Worm (Caenorhabditis elegans) whole organism, mixed stage, embryonic: ENCODE measurements around the gene rev-1.

ENCODE experiments used
- blmp-1 ChIP-seq: fragments of 150-350 bp; optimal IDR thresholded peaks from 2 replicates; lab custom pipeline; 2014; ENCODE audit warnings: missing biosample characterization, missing genetic modification characterization
- ces-1 ChIP-seq: fragments of 150-350 bp; optimal IDR thresholded peaks from 2 replicates; lab custom pipeline; 2014; ENCODE audit warnings: missing biosample characterization, missing genetic modification reagents, missing genetic modification characterization
- elt-1 ChIP-seq: sonication (generic microtip); optimal IDR thresholded peaks from 2 replicates; lab custom pipeline; 2017; ENCODE audit warnings: missing genetic modification characterization, mild to moderate bottlenecking, missing compliant biosample characterization, antibody characterized with exemption, moderate library complexity, borderline replicate concordance; ENCODE audit not compliant: insufficient read depth
- elt-3 ChIP-seq: fragments of 150-350 bp; optimal IDR thresholded peaks from 2 replicates; lab custom pipeline; 2014; ENCODE audit warnings: missing biosample characterization, missing genetic modification characterization
- ham-2 ChIP-seq: fragments of 200-800 bp; sonication (Bioruptor generic); optimal IDR thresholded peaks from 2 replicates; lab custom pipeline; 2018; ENCODE audit warnings: mild to moderate bottlenecking, missing genetic modification characterization, missing compliant biosample characterization
- mab-5 ChIP-seq: fragments of 150-350 bp; optimal IDR thresholded peaks from 2 replicates; lab custom pipeline; 2014; ENCODE audit warnings: missing biosample characterization, missing genetic modification characterization
- mls-2 ChIP-seq: sonication (generic microtip); optimal IDR thresholded peaks from 2 replicates; lab custom pipeline; 2016; ENCODE audit warnings: mild to moderate bottlenecking, missing genetic modification characterization, moderate library complexity, missing compliant biosample characterization
- nhr-237 ChIP-seq: fragments of 150-350 bp; optimal IDR thresholded peaks from 2 replicates; lab custom pipeline; 2014; ENCODE audit warnings: missing biosample characterization, missing genetic modification characterization
- nhr-76 ChIP-seq: sonication (generic microtip); optimal IDR thresholded peaks from 2 replicates; lab custom pipeline; 2017; ENCODE audit warnings: missing biosample characterization, missing genetic modification characterization
- pha-4 ChIP-seq: fragments of 150-350 bp; optimal IDR thresholded peaks from 2 replicates; lab custom pipeline; 2018; ENCODE audit warnings: missing biosample characterization, missing genetic modification reagents, missing genetic modification characterization
- snpc-4 ChIP-seq: fragments of 150-350 bp; optimal IDR thresholded peaks from 2 replicates; lab custom pipeline; 2014; ENCODE audit warnings: missing biosample characterization, missing genetic modification characterization
- tbx-8 ChIP-seq: fragments of 200-800 bp; sonication (Bioruptor generic); optimal IDR thresholded peaks from 2 replicates; lab custom pipeline; 2018; ENCODE audit warnings: mild to moderate bottlenecking, missing genetic modification characterization, moderate library complexity, missing compliant biosample characterization
- unc-62 ChIP-seq: fragments of 150-350 bp; optimal IDR thresholded peaks from 2 replicates; lab custom pipeline; 2014; ENCODE audit warnings: missing biosample characterization, missing genetic modification reagents, missing genetic modification characterization
- ztf-11 ChIP-seq: fragments of 150-350 bp; optimal IDR thresholded peaks from 2 replicates; lab custom pipeline; 2014; ENCODE audit warnings: missing biosample characterization, missing genetic modification characterization

DNA sequence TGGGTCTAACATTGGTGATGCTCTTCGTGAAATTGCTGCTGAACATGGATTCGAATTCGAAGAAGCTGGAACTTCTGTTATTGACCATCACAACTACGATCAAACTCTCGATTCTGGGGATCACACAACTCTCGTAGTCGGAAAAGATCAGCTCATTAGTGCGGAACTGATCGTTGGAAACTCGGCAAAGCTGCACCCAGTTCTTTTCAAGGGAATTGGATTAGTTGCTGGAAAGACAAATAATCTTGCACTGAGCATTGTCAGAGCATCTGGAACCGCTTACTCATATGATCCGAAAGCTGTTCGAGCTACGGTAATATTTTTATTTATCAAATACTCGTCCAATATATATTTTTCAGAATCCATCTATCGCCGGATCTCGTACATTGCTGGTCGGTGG is 35.5 kb upstream of the rev-1 start:
- no peak for TF ChIP-seq unc-62 (GFP tag; lab: Kevin White, UChicago)
- no peak for TF ChIP-seq ham-2 (GFP tag; lab: Kevin White, UChicago)
- no peak for TF ChIP-seq mls-2 (tag; lab: Kevin White, UChicago)
- no peak for TF ChIP-seq ztf-11 (tag; lab: Kevin White, UChicago)
- no peak for TF ChIP-seq nhr-237 (tag; lab: Kevin White, UChicago)
- TF ChIP-seq blmp-1, result no peak
- TF ChIP-seq tbx-8 (GFP tag; lab: Kevin White, UChicago), result no peak
- TF ChIP-seq elt-1 (tag; lab: Kevin White, UChicago), result no peak
- TF ChIP-seq ces-1 (GFP tag; lab: Kevin White, UChicago), result no peak
- TF ChIP-seq mab-5 (tag; lab: Kevin White, UChicago), result no peak
- no peak for TF ChIP-seq elt-3
- no peak for TF ChIP-seq snpc-4 (tag; lab: Kevin White, UChicago)
- no peak for TF ChIP-seq pha-4 (tag; lab: Kevin White, UChicago)
- no peak for TF ChIP-seq nhr-76
